Fruit fly (Drosophila melanogaster) whole organism, wandering third instar larva: ENCODE results near the gene Obp84a.

Source experiments
- Abd-B ChIP-seq: fragments of >200 bp; optimal IDR thresholded peaks from 2 replicates; lab custom pipeline; 2017; ENCODE audit warnings: missing biosample characterization, missing genetic modification characterization
- CG32264 ChIP-seq: fragments of 200-800 bp; sonication (Bioruptor generic); optimal IDR thresholded peaks from 2 replicates; lab custom pipeline; 2016; ENCODE audit warnings: missing biosample characterization, missing genetic modification characterization
- CrebA ChIP-seq: fragments of 200-800 bp; sonication (Bioruptor generic); optimal IDR thresholded peaks from 2 replicates; lab custom pipeline; 2016; ENCODE audit warnings: missing biosample characterization, mild to moderate bottlenecking, missing genetic modification characterization, borderline replicate concordance
- Dfd ChIP-seq: fragments of >200 bp; optimal IDR thresholded peaks from 2 replicates; lab custom pipeline; 2017; ENCODE audit warnings: missing biosample characterization, missing genetic modification characterization
- HLH106 ChIP-seq: fragments of 200-800 bp; optimal IDR thresholded peaks from 3 replicates; lab custom pipeline; 2019; ENCODE audit warnings: missing biosample characterization, mild to moderate bottlenecking, missing genetic modification characterization, moderate library complexity
- Hnf4 ChIP-seq: fragments of 200-800 bp; sonication (Bioruptor generic); optimal IDR thresholded peaks from 2 replicates; lab custom pipeline; 2016; ENCODE audit warnings: missing biosample characterization, mild to moderate bottlenecking, missing genetic modification characterization
- Hr83 ChIP-seq: fragments of 200-300 bp; sonication (Bioruptor generic); optimal IDR thresholded peaks from 2 replicates; lab custom pipeline; 2016; ENCODE audit warnings: missing biosample characterization, mild to moderate bottlenecking, missing genetic modification characterization, moderate library complexity; ENCODE audit not compliant: poor library complexity, severe bottlenecking
- Mio ChIP-seq: sonication (Bioruptor generic); optimal IDR thresholded peaks from 2 replicates; lab custom pipeline; 2016; ENCODE audit warnings: missing biosample characterization, missing genetic modification characterization
- Myc ChIP-seq: fragments of >200 bp; optimal IDR thresholded peaks from 2 replicates; lab custom pipeline; 2017
- N ChIP-seq: fragments of >200 bp; optimal IDR thresholded peaks from 2 replicates; lab custom pipeline; 2018; ENCODE audit warnings: missing biosample characterization, missing external identifiers, missing genetic modification characterization
- OdsH ChIP-seq: fragments of 200-800 bp; sonication (Bioruptor generic); optimal IDR thresholded peaks from 2 replicates; lab custom pipeline; 2016; ENCODE audit warnings: missing biosample characterization, mild to moderate bottlenecking, missing genetic modification characterization
- Rel ChIP-seq, 2 experiments: fragments of 200-800 bp; sonication (Bioruptor generic) in 1 of 2; optimal IDR thresholded peaks; 2 replicates in 1 of 2; 3 replicates in 1 of 2; lab custom pipeline; 2016 to 2019; ENCODE audit warnings: mild to moderate bottlenecking in 2 of 2, missing biosample characterization in 2 of 2, missing genetic modification characterization in 2 of 2, moderate library complexity in 1 of 2
- Sp1 ChIP-seq: fragments of 200-800 bp; sonication (Bioruptor generic); optimal IDR thresholded peaks from 3 replicates; lab custom pipeline; 2019; ENCODE audit warnings: missing biosample characterization, mild to moderate bottlenecking, missing genetic modification characterization, moderate library complexity
- Vsx2 ChIP-seq: fragments of 200-300, 225-300 bp; sonication (Bioruptor generic); optimal IDR thresholded peaks from 2 replicates; lab custom pipeline; 2018; ENCODE audit warnings: missing biosample characterization, missing genetic modification characterization; ENCODE audit not compliant: partially characterized antibody
- br ChIP-seq: fragments of 200-800 bp; sonication (Bioruptor generic); optimal IDR thresholded peaks from 2 replicates; lab custom pipeline; 2016; ENCODE audit warnings: missing biosample characterization, missing genetic modification characterization
- brk ChIP-seq: fragments of 200-800 bp; sonication (Bioruptor generic); optimal IDR thresholded peaks from 2 replicates; lab custom pipeline; 2016; ENCODE audit warnings: missing biosample characterization, mild to moderate bottlenecking, missing genetic modification characterization
- dl ChIP-seq, 2 experiments: fragments of 175-275, 200-275 bp in 1 of 2; fragments of 200-275 bp in 1 of 2; sonication (Bioruptor generic); optimal IDR thresholded peaks; lab custom pipeline; 2018; ENCODE audit warnings: mild to moderate bottlenecking in 2 of 2, missing biosample characterization in 2 of 2, missing genetic modification characterization in 2 of 2, moderate library complexity in 2 of 2; ENCODE audit not compliant: partially characterized antibody in 2 of 2, insufficient read depth in 1 of 2
- dmrt93B ChIP-seq: fragments of 200-800 bp; sonication (Bioruptor generic); optimal IDR thresholded peaks from 2 replicates; lab custom pipeline; 2018; ENCODE audit warnings: missing biosample characterization, mild to moderate bottlenecking, missing genetic modification characterization
- ey ChIP-seq: fragments of 200-800 bp; sonication (Bioruptor generic); optimal IDR thresholded peaks from 2 replicates; lab custom pipeline; 2016; ENCODE audit warnings: missing biosample characterization, missing genetic modification characterization
- fru ChIP-seq: fragments of 200-800 bp; sonication (Bioruptor generic); optimal IDR thresholded peaks from 3 replicates; lab custom pipeline; 2016; ENCODE audit warnings: missing biosample characterization, mild to moderate bottlenecking, missing genetic modification characterization
- h ChIP-seq: fragments of 200-800 bp; sonication (Bioruptor generic); optimal IDR thresholded peaks from 3 replicates; lab custom pipeline; 2016; ENCODE audit warnings: missing biosample characterization, mild to moderate bottlenecking, missing genetic modification characterization
- jim ChIP-seq: fragments of 175-275, 200-325 bp; sonication (Bioruptor generic); optimal IDR thresholded peaks from 2 replicates; lab custom pipeline; 2016; ENCODE audit warnings: missing biosample characterization, mild to moderate bottlenecking, missing genetic modification characterization
- pan ChIP-seq: fragments of >200 bp; optimal IDR thresholded peaks from 2 replicates; lab custom pipeline; 2017
- psq ChIP-seq: fragments of 200-800 bp; sonication (Bioruptor generic); optimal IDR thresholded peaks from 3 replicates; lab custom pipeline; 2017; ENCODE audit warnings: missing biosample characterization, mild to moderate bottlenecking, missing genetic modification characterization, moderate library complexity
- rgr ChIP-seq: fragments of 200-800 bp; sonication (Bioruptor generic); optimal IDR thresholded peaks from 3 replicates; lab custom pipeline; 2016; ENCODE audit warnings: missing biosample characterization, mild to moderate bottlenecking, missing genetic modification characterization
- sv ChIP-seq: fragments of 200-800 bp; sonication (Bioruptor generic); optimal IDR thresholded peaks from 3 replicates; lab custom pipeline; 2016; ENCODE audit warnings: missing biosample characterization, missing genetic modification characterization
- tai ChIP-seq: sonication (Bioruptor generic); optimal IDR thresholded peaks from 2 replicates; lab custom pipeline; 2016; ENCODE audit warnings: missing biosample characterization, missing genetic modification characterization
- usp ChIP-seq: fragments of >200 bp; optimal IDR thresholded peaks from 2 replicates; lab custom pipeline; 2017; ENCODE audit warnings: missing biosample characterization, missing genetic modification characterization
- woc ChIP-seq: sonication (Bioruptor generic); optimal IDR thresholded peaks from 2 replicates; lab custom pipeline; 2016; ENCODE audit warnings: missing biosample characterization, mild to moderate bottlenecking, missing genetic modification characterization

Gene Obp84a

DNA sequence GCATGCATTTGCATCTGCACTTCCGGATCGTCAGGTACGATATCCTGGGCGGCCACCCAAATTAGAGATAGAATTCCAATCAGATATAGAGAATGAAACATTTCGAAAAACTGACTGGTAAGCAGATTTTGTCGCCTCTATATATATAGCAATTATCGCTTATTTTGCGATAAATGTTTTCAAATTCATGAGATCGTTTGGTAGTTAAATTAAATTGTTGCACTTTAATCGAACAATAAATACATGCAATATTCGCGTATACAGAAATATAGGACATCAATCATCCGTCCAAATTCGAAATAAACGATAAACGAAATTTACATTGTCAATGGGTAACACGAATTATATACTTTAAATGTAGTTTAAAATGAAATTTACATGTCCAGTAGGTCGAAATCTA is at the start of gene Obp84a:
Obp84a (minus strand) TSS at position 101 of the 400 bp plus-strand sequence.
- TF ChIP-seq CrebA (GFP tag; lab: Kevin White, UChicago) (no peak), N (GFP tag; lab: Kevin White, UChicago) (no peak), usp (GFP tag; lab: Kevin White, UChicago) (no peak), tai (GFP tag; lab: Kevin White, UChicago) (no peak), h (no peak), dl (GFP tag; optimal IDR thresholded peaks at IDR 0.05; lab: Kevin White, UChicago; ENCODE audit: insufficient read depth in 1 of 2, partially characterized antibody in 2 of 2) (no peak)

DNA sequence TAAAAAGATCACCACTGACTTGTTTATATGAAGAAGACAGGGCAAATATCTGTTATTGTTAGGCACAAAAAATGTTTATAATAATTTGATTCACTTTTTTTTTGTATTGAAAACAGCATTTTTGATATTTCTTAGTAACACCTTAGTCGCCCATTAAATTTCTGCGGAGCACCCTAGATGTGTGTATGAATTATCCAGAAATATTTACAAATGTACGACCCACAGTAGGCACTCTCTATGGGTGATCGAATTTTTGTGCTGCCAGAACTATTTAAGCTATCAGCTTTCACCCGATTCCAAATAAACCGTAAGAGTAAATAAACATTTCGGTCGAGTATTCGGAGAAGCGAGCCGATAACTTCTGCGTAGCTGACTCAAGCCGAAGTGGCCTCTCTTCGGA is 33.9 kb upstream of the Obp84a start, which contains the start of gene RacGAP84C:
RacGAP84C (plus strand) TSS at position 301 of the 400 bp plus-strand sequence.
- TF ChIP-seq rgr = no peak
- TF ChIP-seq OdsH = no peak
- TF ChIP-seq Rel (GFP tag; optimal IDR thresholded peaks at IDR 0.05; lab: Kevin White, UChicago) = no peak
- TF ChIP-seq Rel (tag; optimal IDR thresholded peaks at IDR 0.05; lab: Kevin White, UChicago) = no peak
- TF ChIP-seq Vsx2 (GFP tag; lab: Kevin White, UChicago) = no peak
- TF ChIP-seq dl (GFP tag; optimal IDR thresholded peaks at IDR 0.05; lab: Kevin White, UChicago; ENCODE audit: insufficient read depth in 1 of 2, partially characterized antibody in 2 of 2) = no peak
- no peak for TF ChIP-seq Myc (lab: Kevin White, UChicago)
- no peak for TF ChIP-seq tai (GFP tag; lab: Kevin White, UChicago)
- no peak for TF ChIP-seq woc (GFP tag; lab: Kevin White, UChicago)
- TF ChIP-seq sv = no peak

DNA sequence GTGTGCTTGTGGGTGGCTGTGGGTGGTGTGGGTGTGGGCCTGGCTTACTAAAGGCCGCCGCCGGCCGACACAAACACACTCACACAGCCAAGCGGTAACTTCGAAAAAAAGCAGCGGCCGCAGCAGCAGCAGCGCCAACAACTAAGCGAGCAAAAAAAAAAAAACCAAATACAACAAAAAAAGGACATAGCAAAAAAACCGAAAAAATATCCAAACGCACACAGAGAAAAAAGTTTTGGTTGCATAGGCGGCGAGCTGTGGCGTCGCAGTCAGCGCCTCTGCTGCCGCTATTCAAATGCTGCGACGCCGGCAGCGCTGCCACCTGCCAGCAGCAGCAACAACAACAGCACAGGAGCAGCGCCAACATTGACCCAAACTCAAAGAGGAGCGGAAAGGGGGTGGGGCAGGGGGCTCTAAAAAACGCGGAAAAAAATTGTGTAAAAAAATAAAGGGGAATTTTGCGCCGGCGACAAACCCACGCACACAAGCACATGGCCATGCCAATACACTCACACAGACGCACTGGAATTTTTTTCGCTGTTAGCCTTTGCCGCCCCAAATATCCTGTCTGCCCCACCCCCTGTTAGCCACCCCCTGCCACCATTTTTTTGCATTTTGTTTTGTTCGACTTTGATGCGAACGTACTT is 30.6 kb upstream of the Obp84a start:
- TF ChIP-seq Vsx2 (GFP tag; lab: Kevin White, UChicago) = no peak
- no peak for TF ChIP-seq Sp1
- TF ChIP-seq br (GFP tag; lab: Kevin White, UChicago) = no peak
- TF ChIP-seq sv = no peak
- TF ChIP-seq OdsH = no peak
- no peak for TF ChIP-seq dmrt93B
- no peak for TF ChIP-seq fru (GFP tag; lab: Kevin White, UChicago)
- TF ChIP-seq Rel (GFP tag; optimal IDR thresholded peaks at IDR 0.05; lab: Kevin White, UChicago) = no peak
- TF ChIP-seq Rel (tag; optimal IDR thresholded peaks at IDR 0.05; lab: Kevin White, UChicago) = no peak
- no peak for TF ChIP-seq Hr83 (GFP tag; lab: Kevin White, UChicago)
- no peak for TF ChIP-seq jim (GFP tag; lab: Kevin White, UChicago)
- no peak for TF ChIP-seq ey (GFP tag; lab: Kevin White, UChicago)
- no peak for TF ChIP-seq Hnf4
- no peak for TF ChIP-seq CrebA (GFP tag; lab: Kevin White, UChicago)
- no peak for TF ChIP-seq CG32264 (GFP tag; lab: Kevin White, UChicago)
- no peak for TF ChIP-seq Abd-B
- TF ChIP-seq Mio (GFP tag; lab: Kevin White, UChicago) = no peak
- no peak for TF ChIP-seq N (GFP tag; lab: Kevin White, UChicago)
- TF ChIP-seq HLH106 (tag; lab: Kevin White, UChicago) = no peak
- no peak for TF ChIP-seq pan (lab: Kevin White, UChicago)
- TF ChIP-seq usp (GFP tag; lab: Kevin White, UChicago) = no peak

DNA sequence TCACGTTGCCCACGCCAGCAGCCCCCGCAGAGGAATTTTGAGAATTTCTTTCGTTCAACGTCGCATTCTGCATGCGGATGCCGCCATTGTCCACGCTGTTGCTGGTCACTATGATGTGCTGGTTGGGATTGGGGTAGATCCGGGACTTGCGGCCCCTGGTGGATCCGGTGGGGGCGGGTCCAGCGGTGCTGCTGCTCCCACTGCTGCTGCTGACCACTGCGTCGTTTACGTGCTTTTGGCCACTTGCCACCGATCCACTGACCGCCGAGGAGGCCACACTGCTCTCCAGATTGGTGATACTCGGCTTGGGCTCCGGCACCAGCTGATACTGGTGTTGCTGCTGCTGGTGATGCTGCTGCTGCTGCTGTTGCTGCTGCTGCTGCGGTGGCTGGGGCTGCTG is 25.0 kb upstream of the Obp84a start:
- TF ChIP-seq Dfd (peak; percentile 94), brk (GFP tag; lab: Kevin White, UChicago) (no peak), psq (GFP tag; lab: Kevin White, UChicago) (no peak)

DNA sequence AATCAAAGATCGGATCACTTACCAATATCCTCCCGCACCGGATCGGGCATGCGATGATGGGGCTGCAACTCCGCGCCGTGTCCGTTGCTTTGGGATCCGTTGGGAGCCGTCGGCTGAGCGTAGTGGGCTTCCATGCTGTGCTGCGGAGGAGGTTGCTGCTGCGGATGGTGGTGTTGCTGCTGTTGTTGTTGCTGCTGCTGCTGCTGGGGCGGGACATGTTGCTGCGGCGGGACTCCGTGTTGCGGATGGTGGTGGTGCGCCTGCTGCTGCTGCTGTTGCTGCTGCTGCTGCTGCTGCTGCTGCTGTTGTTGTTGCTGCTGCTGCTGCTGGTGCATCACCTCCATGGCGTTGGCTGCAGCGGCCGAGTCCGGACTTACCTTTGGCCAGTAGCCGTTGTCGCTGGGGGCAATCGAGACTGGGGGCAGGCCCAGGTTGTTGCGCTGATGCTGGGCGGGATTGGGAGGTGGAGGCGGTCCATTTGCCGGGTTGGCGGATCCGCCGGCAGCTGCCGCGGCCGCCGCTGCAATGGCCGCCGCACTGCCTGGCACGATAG is 23.3 kb upstream of the Obp84a start:
- no peak for TF ChIP-seq rgr
- TF ChIP-seq sv = no peak
- TF ChIP-seq dmrt93B = no peak
- TF ChIP-seq Hnf4 = no peak
- TF ChIP-seq Dfd = peak; percentile 92
